Fruit fly (Drosophila melanogaster): Measurements from ENCODE around the gene CG12229.

Gene CG12229

dm6 chr3L:17461369-17462012 is 25.3 kb upstream of the CG12229 start (continued):
- TF ChIP-seq zfh1 (GFP tag; IDR thresholded peaks at IDR 0.05) (peak; percentile 37; the same call in 1 of the 3 replicates), Asciz (GFP tag; optimal IDR thresholded peaks at IDR 0.05) (no peak), CG12659 (GFP tag; optimal IDR thresholded peaks at IDR 0.05) (no peak), CG6689 (GFP tag; IDR thresholded peaks at IDR 0.05) (0 out of 2 replicates have a peak, but pooled peaks have one; percentile 19), CG17186 (GFP tag; optimal IDR thresholded peaks at IDR 0.05) (no peak), prd (optimal IDR thresholded peaks at IDR 0.05) (no peak), prd (GFP tag; IDR thresholded peaks at IDR 0.05) (peak; percentile 61; the same call in 1 of the 3 replicates), tgo (GFP tag; IDR thresholded peaks at IDR 0.05) (0 out of 3 replicates have a peak, but pooled peaks have one; percentile 15), Hr39 (optimal IDR thresholded peaks at IDR 0.05) (no peak), CG17361 (GFP tag; IDR thresholded peaks at IDR 0.05) (0 out of 3 replicates have a peak, but pooled peaks have one; percentile 9), Xrp1 (GFP tag; IDR thresholded peaks at IDR 0.05) (peak; percentile 59), pan (optimal IDR thresholded peaks at IDR 0.05) (no peak), pan (GFP tag; optimal IDR thresholded peaks at IDR 0.05 in 1 of 2, IDR thresholded peaks at IDR 0.05 in 1 of 2) (peak in 1 of 2 experiments; percentile 43), CG14667 (GFP tag; IDR thresholded peaks at IDR 0.05) (0 out of 2 replicates have a peak, but pooled peaks have one; percentile 31), Ptx1 (GFP tag; IDR thresholded peaks at IDR 0.05) (peak; percentile 57; the same call in 1 of the 2 replicates), ranshi (GFP tag; IDR thresholded peaks at IDR 0.05) (peak; percentile 45; the same call in 1 of the 2 replicates), lmd (GFP tag; IDR thresholded peaks at IDR 0.05) (peak; percentile 11; the same call in 1 of the 2 replicates), ham (GFP tag; IDR thresholded peaks at IDR 0.05) (no peak), CG32772 (GFP tag; IDR thresholded peaks at IDR 0.05) (no peak), dysf (GFP tag; IDR thresholded peaks at IDR 0.05) (peak; percentile 57; the same call in 1 of the 3 replicates), ATbp (GFP tag; optimal IDR thresholded peaks at IDR 0.05) (peak; percentile 20), MBD-R2 (GFP tag; IDR thresholded peaks at IDR 0.05) (peak; percentile 12; the same call in 1 of the 2 replicates)

DNA sequence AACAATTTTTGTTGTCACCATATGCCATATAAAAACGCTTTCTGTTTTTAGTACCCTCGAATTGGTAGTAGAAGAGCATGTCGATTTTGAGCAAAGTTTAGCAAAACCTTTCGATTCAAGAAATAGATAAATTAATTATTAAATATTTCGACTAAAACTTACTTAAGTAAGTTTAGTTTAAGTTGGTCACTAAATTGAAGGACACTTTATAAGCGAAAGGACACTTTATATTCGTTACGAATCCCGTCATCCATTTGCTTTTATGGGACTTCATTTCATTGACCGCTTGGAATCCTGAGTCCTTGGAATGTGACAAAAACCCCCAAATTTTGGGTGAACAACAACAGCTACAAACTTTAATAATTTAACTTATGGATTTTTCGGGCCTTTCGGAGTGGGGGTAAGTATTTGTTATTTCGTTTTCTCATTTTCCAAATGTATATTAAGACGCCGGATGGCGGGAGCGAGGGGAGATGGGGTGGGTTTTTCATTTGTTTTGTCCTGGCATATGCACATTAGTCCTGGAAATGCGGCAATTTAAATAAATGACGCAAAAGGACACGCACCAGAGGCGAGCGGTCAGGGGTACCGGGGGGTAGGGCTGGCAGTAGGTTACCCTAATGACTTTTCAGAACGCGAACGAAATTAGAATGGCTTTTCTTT is 22.8 kb upstream of the CG12229 start:
- no peak for TF ChIP-seq CG11723 (GFP tag; optimal IDR thresholded peaks at IDR 0.05)
- TF ChIP-seq CG8944 (GFP tag; optimal IDR thresholded peaks at IDR 0.05): no peak
- TF ChIP-seq her (GFP tag; optimal IDR thresholded peaks at IDR 0.05): no peak
- peak; percentile 25 for TF ChIP-seq CG10209 (GFP tag; optimal IDR thresholded peaks at IDR 0.05)
- peak; percentile 11 for TF ChIP-seq CG6683 (GFP tag; optimal IDR thresholded peaks at IDR 0.05)
- TF ChIP-seq CG18599 (GFP tag; optimal IDR thresholded peaks at IDR 0.05): peak; percentile 69
- peak; percentile 52 for TF ChIP-seq CG7839 (tag; optimal IDR thresholded peaks at IDR 0.05)
- peak; percentile 41 for TF ChIP-seq Oli (tag; optimal IDR thresholded peaks at IDR 0.05)
- TF ChIP-seq CG30403 (GFP tag; optimal IDR thresholded peaks at IDR 0.05): peak; percentile 32
- 0 out of 2 replicates have a peak, but pooled peaks have one; percentile 19 for TF ChIP-seq CG11696 (GFP tag; IDR thresholded peaks at IDR 0.05)
- peak; percentile 78 for TF ChIP-seq pros (GFP tag; optimal IDR thresholded peaks at IDR 0.05)
- TF ChIP-seq D (optimal IDR thresholded peaks at IDR 0.05): no peak
- peak; percentile 32 for TF ChIP-seq D (GFP tag; optimal IDR thresholded peaks at IDR 0.05)
- TF ChIP-seq CG4404 (GFP tag; IDR thresholded peaks at IDR 0.05): 0 out of 2 replicates have a peak, but pooled peaks have one; percentile 26
- peak in 1 of 2 experiments; percentile 48 for TF ChIP-seq eve (GFP tag; optimal IDR thresholded peaks at IDR 0.05)
- no peak for TF ChIP-seq CG30020 (tag; optimal IDR thresholded peaks at IDR 0.05)
- TF ChIP-seq CG3726 (GFP tag; IDR thresholded peaks at IDR 0.05): 0 out of 3 replicates have a peak, but pooled peaks have one; percentile 9
- TF ChIP-seq D19A (tag; optimal IDR thresholded peaks at IDR 0.05): peak; percentile 39
- no peak for TF ChIP-seq prd (optimal IDR thresholded peaks at IDR 0.05)
- peak; percentile 57; the same call in 2 of the 3 replicates for TF ChIP-seq prd (GFP tag; IDR thresholded peaks at IDR 0.05)
- TF ChIP-seq ind (GFP tag; optimal IDR thresholded peaks at IDR 0.05): peak; percentile 7
- TF ChIP-seq Gug (GFP tag; IDR thresholded peaks at IDR 0.05): peak; percentile 35; the same call in 1 of the 4 replicates
- peak; percentile 63; the same call in 2 of the 3 replicates for TF ChIP-seq CG11695 (GFP tag; IDR thresholded peaks at IDR 0.05)
- TF ChIP-seq lilli (GFP tag; optimal IDR thresholded peaks at IDR 0.05): peak; percentile 28
- TF ChIP-seq CG10267 (tag; optimal IDR thresholded peaks at IDR 0.05): peak; percentile 27
- peak; percentile 49; the same call in 2 of the 3 replicates for TF ChIP-seq CG14050 (GFP tag; IDR thresholded peaks at IDR 0.05)
- peak; percentile 21 for TF ChIP-seq Hr3 (GFP tag; optimal IDR thresholded peaks at IDR 0.05)
- TF ChIP-seq phol (tag; optimal IDR thresholded peaks at IDR 0.05): peak; percentile 20
- 0 out of 3 replicates have a peak, but pooled peaks have one; percentile 50 for TF ChIP-seq ci (GFP tag; IDR thresholded peaks at IDR 0.05)
